Worm (Caenorhabditis elegans) whole organism, mixed stage, embryonic: ENCODE measurements around the gene mec-1.

Experiments
- bed-3 ChIP-seq: fragments of 200-800 bp; sonication (Bioruptor generic); optimal IDR thresholded peaks from 3 replicates; lab custom pipeline; 2018; ENCODE audit warnings: mild to moderate bottlenecking, missing genetic modification characterization, moderate library complexity, missing compliant biosample characterization
- blmp-1 ChIP-seq: fragments of 150-350 bp; optimal IDR thresholded peaks from 2 replicates; lab custom pipeline; 2014; ENCODE audit warnings: missing biosample characterization, missing genetic modification characterization
- ceh-39 ChIP-seq: fragments of 150-350 bp; optimal IDR thresholded peaks from 2 replicates; lab custom pipeline; 2014; ENCODE audit warnings: missing biosample characterization, missing genetic modification characterization
- ceh-83 ChIP-seq: fragments of 200-800 bp; sonication (Bioruptor generic); optimal IDR thresholded peaks from 2 replicates; lab custom pipeline; 2018; ENCODE audit warnings: mild to moderate bottlenecking, missing genetic modification characterization, missing compliant biosample characterization
- ces-1 ChIP-seq: fragments of 150-350 bp; optimal IDR thresholded peaks from 2 replicates; lab custom pipeline; 2014; ENCODE audit warnings: missing biosample characterization, missing genetic modification reagents, missing genetic modification characterization
- cnd-1 ChIP-seq: fragments of 200-800 bp; sonication (Bioruptor generic); optimal IDR thresholded peaks from 2 replicates; lab custom pipeline; 2018; ENCODE audit warnings: mild to moderate bottlenecking, missing genetic modification characterization, missing compliant biosample characterization
- drap-1 ChIP-seq: fragments of 200-800 bp; sonication (Bioruptor generic); optimal IDR thresholded peaks from 3 replicates; lab custom pipeline; 2018; ENCODE audit warnings: mild to moderate bottlenecking, missing genetic modification characterization, missing compliant biosample characterization
- elt-1 ChIP-seq: sonication (generic microtip); optimal IDR thresholded peaks from 2 replicates; lab custom pipeline; 2017; ENCODE audit warnings: missing genetic modification characterization, mild to moderate bottlenecking, missing compliant biosample characterization, antibody characterized with exemption, moderate library complexity, borderline replicate concordance; ENCODE audit not compliant: insufficient read depth
- elt-3 ChIP-seq: fragments of 150-350 bp; optimal IDR thresholded peaks from 2 replicates; lab custom pipeline; 2014; ENCODE audit warnings: missing biosample characterization, missing genetic modification characterization
- flh-1 ChIP-seq: fragments of 200-800 bp; sonication (Bioruptor generic); optimal IDR thresholded peaks from 2 replicates; lab custom pipeline; 2018; ENCODE audit warnings: mild to moderate bottlenecking, missing genetic modification characterization, moderate library complexity, missing compliant biosample characterization
- ham-2 ChIP-seq: fragments of 200-800 bp; sonication (Bioruptor generic); optimal IDR thresholded peaks from 2 replicates; lab custom pipeline; 2018; ENCODE audit warnings: mild to moderate bottlenecking, missing genetic modification characterization, missing compliant biosample characterization
- hlh-1 ChIP-seq: fragments of 150-350 bp; optimal IDR thresholded peaks from 2 replicates; lab custom pipeline; 2014; ENCODE audit warnings: missing biosample characterization, missing genetic modification reagents, missing genetic modification characterization
- lin-13 ChIP-seq: fragments of 150-350 bp; optimal IDR thresholded peaks from 2 replicates; lab custom pipeline; 2014; ENCODE audit warnings: missing biosample characterization, missing genetic modification characterization
- lin-32 ChIP-seq: fragments of 200-800 bp; sonication (Bioruptor generic); optimal IDR thresholded peaks from 2 replicates; lab custom pipeline; 2018; ENCODE audit warnings: mild to moderate bottlenecking, missing genetic modification characterization, missing compliant biosample characterization
- lsy-2 ChIP-seq: fragments of 150-350 bp; optimal IDR thresholded peaks from 2 replicates; lab custom pipeline; 2014; ENCODE audit warnings: missing biosample characterization, missing genetic modification characterization
- mab-5 ChIP-seq: fragments of 150-350 bp; optimal IDR thresholded peaks from 2 replicates; lab custom pipeline; 2014; ENCODE audit warnings: missing biosample characterization, missing genetic modification characterization
- mls-2 ChIP-seq: sonication (generic microtip); optimal IDR thresholded peaks from 2 replicates; lab custom pipeline; 2016; ENCODE audit warnings: mild to moderate bottlenecking, missing genetic modification characterization, moderate library complexity, missing compliant biosample characterization
- nhr-12 ChIP-seq: fragments of 150-350 bp; optimal IDR thresholded peaks from 2 replicates; lab custom pipeline; 2014; ENCODE audit warnings: missing biosample characterization, missing genetic modification characterization
- nhr-2 ChIP-seq: fragments of 150-350 bp; optimal IDR thresholded peaks from 2 replicates; lab custom pipeline; 2014; ENCODE audit warnings: missing biosample characterization, missing genetic modification characterization
- nhr-237 ChIP-seq: fragments of 150-350 bp; optimal IDR thresholded peaks from 2 replicates; lab custom pipeline; 2014; ENCODE audit warnings: missing biosample characterization, missing genetic modification characterization
- nhr-28 ChIP-seq: fragments of 150-350 bp; optimal IDR thresholded peaks from 2 replicates; lab custom pipeline; 2014; ENCODE audit warnings: missing biosample characterization, missing genetic modification characterization
- nhr-76 ChIP-seq: sonication (generic microtip); optimal IDR thresholded peaks from 2 replicates; lab custom pipeline; 2017; ENCODE audit warnings: missing biosample characterization, missing genetic modification characterization
- pha-4 ChIP-seq: fragments of 150-350 bp; optimal IDR thresholded peaks from 2 replicates; lab custom pipeline; 2018; ENCODE audit warnings: missing biosample characterization, missing genetic modification reagents, missing genetic modification characterization
- sem-2 ChIP-seq: fragments of 200-800 bp; sonication (Bioruptor generic); optimal IDR thresholded peaks from 2 replicates; lab custom pipeline; 2018; ENCODE audit warnings: mild to moderate bottlenecking, missing genetic modification characterization, missing compliant biosample characterization
- snpc-4 ChIP-seq: fragments of 150-350 bp; optimal IDR thresholded peaks from 2 replicates; lab custom pipeline; 2014; ENCODE audit warnings: missing biosample characterization, missing genetic modification characterization
- sptf-1 ChIP-seq: sonication (generic microtip); optimal IDR thresholded peaks from 2 replicates; lab custom pipeline; 2017; ENCODE audit warnings: mild to moderate bottlenecking, missing genetic modification characterization, moderate library complexity, missing compliant biosample characterization
- tbx-8 ChIP-seq: fragments of 200-800 bp; sonication (Bioruptor generic); optimal IDR thresholded peaks from 2 replicates; lab custom pipeline; 2018; ENCODE audit warnings: mild to moderate bottlenecking, missing genetic modification characterization, moderate library complexity, missing compliant biosample characterization
- unc-120 ChIP-seq: sonication (generic microtip); optimal IDR thresholded peaks from 2 replicates; lab custom pipeline; 2017; ENCODE audit warnings: missing genetic modification characterization, missing compliant biosample characterization; ENCODE audit not compliant: poor library complexity, severe bottlenecking
- unc-39 ChIP-seq: fragments of 150-350 bp; optimal IDR thresholded peaks from 2 replicates; lab custom pipeline; 2014; ENCODE audit warnings: missing biosample characterization, missing genetic modification characterization
- unc-62 ChIP-seq: fragments of 150-350 bp; optimal IDR thresholded peaks from 2 replicates; lab custom pipeline; 2014; ENCODE audit warnings: missing biosample characterization, missing genetic modification reagents, missing genetic modification characterization
- zip-8 ChIP-seq: fragments of 150-350 bp; optimal IDR thresholded peaks from 2 replicates; lab custom pipeline; 2014; ENCODE audit warnings: missing biosample characterization, missing genetic modification characterization
- ztf-11 ChIP-seq: fragments of 150-350 bp; optimal IDR thresholded peaks from 2 replicates; lab custom pipeline; 2014; ENCODE audit warnings: missing biosample characterization, missing genetic modification characterization

mec-1 gene

ce11 chrV:7005964-7006363, 49.6 kb downstream of the mec-1 start, which contains the start of gene spig-10:
Gene spig-10 (plus strand): TSS chrV:7006264.
- no peak for TF ChIP-seq snpc-4
- TF ChIP-seq sem-2 (GFP tag; lab: Kevin White, UChicago): no peak
- no peak for TF ChIP-seq zip-8
- no peak for TF ChIP-seq sptf-1
- TF ChIP-seq mls-2 (tag; lab: Kevin White, UChicago): no peak
- TF ChIP-seq ceh-83 (GFP tag; lab: Kevin White, UChicago): no peak
- TF ChIP-seq hlh-1 (tag; lab: Kevin White, UChicago): no peak
- TF ChIP-seq mab-5 (tag; lab: Kevin White, UChicago): no peak
- TF ChIP-seq blmp-1 (tag; lab: Kevin White, UChicago): no peak
- TF ChIP-seq ceh-39 (tag; lab: Kevin White, UChicago): no peak
- TF ChIP-seq cnd-1 (tag; lab: Kevin White, UChicago): no peak
- no peak for TF ChIP-seq lsy-2 (tag; lab: Kevin White, UChicago)
- no peak for TF ChIP-seq ztf-11 (tag; lab: Kevin White, UChicago)
- TF ChIP-seq lin-13 (tag; lab: Kevin White, UChicago): no peak
- no peak for TF ChIP-seq tbx-8 (GFP tag; lab: Kevin White, UChicago)
- TF ChIP-seq bed-3: no peak
- TF ChIP-seq unc-120 (tag; lab: Kevin White, UChicago): no peak
- TF ChIP-seq lin-32 (GFP tag; lab: Kevin White, UChicago): no peak
- TF ChIP-seq nhr-76 (tag; lab: Kevin White, UChicago): no peak

ce11 chrV:7007307-7007706, 51.0 kb downstream of the mec-1 start, which contains the start of gene drd-10:
Gene drd-10 (plus strand): TSS chrV:7007607.
- TF ChIP-seq ces-1 (no peak), flh-1 (no peak), mab-5 (tag; lab: Kevin White, UChicago) (no peak), zip-8 (no peak), snpc-4 (no peak), nhr-2 (tag; lab: Kevin White, UChicago) (no peak), bed-3 (no peak), nhr-28 (tag; lab: Kevin White, UChicago) (no peak), nhr-12 (tag; lab: Kevin White, UChicago) (no peak), elt-3 (tag; lab: Kevin White, UChicago) (no peak), ceh-39 (tag; lab: Kevin White, UChicago) (no peak), cnd-1 (tag; lab: Kevin White, UChicago) (no peak), blmp-1 (tag; lab: Kevin White, UChicago) (no peak), pha-4 (no peak), ztf-11 (tag; lab: Kevin White, UChicago) (no peak), elt-1 (tag; lab: Kevin White, UChicago) (no peak)

ce11 chrV:7009461-7009860, 53.1 kb downstream of the mec-1 start, which contains the start of gene C33G8.2:
Gene C33G8.2 (plus strand): TSS chrV:7009761.
- no peak for TF ChIP-seq ham-2 (GFP tag; lab: Kevin White, UChicago)
- no peak for TF ChIP-seq nhr-28 (tag; lab: Kevin White, UChicago)
- no peak for TF ChIP-seq lin-13 (tag; lab: Kevin White, UChicago)
- no peak for TF ChIP-seq nhr-2 (tag; lab: Kevin White, UChicago)
- TF ChIP-seq sem-2 (GFP tag; lab: Kevin White, UChicago): no peak
- no peak for TF ChIP-seq elt-1 (tag; lab: Kevin White, UChicago)
- TF ChIP-seq nhr-237 (tag; lab: Kevin White, UChicago): no peak

- no peak for TF ChIP-seq lin-32 (GFP tag; lab: Kevin White, UChicago)
- TF ChIP-seq mls-2 (tag; lab: Kevin White, UChicago): no peak
- TF ChIP-seq cnd-1 (tag; lab: Kevin White, UChicago): no peak
- no peak for TF ChIP-seq lsy-2 (tag; lab: Kevin White, UChicago)
- TF ChIP-seq elt-3 (tag; lab: Kevin White, UChicago): no peak
- no peak for TF ChIP-seq unc-39 (tag; lab: Kevin White, UChicago)
- no peak for TF ChIP-seq nhr-76 (tag; lab: Kevin White, UChicago)
- TF ChIP-seq ces-1: no peak
- no peak for TF ChIP-seq ham-2 (GFP tag; lab: Kevin White, UChicago)
- TF ChIP-seq ztf-11 (tag; lab: Kevin White, UChicago): no peak
- no peak for TF ChIP-seq flh-1
- no peak for TF ChIP-seq drap-1
- TF ChIP-seq elt-1 (tag; lab: Kevin White, UChicago): no peak
- no peak for TF ChIP-seq sptf-1
- TF ChIP-seq nhr-237 (tag; lab: Kevin White, UChicago): no peak
- TF ChIP-seq pha-4: no peak
- TF ChIP-seq unc-120 (tag; lab: Kevin White, UChicago): no peak
- TF ChIP-seq unc-62 (GFP tag; lab: Kevin White, UChicago): no peak
- TF ChIP-seq mab-5 (tag; lab: Kevin White, UChicago): no peak
- TF ChIP-seq, all 35 proteins: peak for 0
Measured at ce11 chrV:7012617-7013016, 56.3 kb downstream of the mec-1 start, which contains the start of gene srw-127. Gene srw-127 (plus strand): TSS chrV:7012917.
